Worm (Caenorhabditis elegans) whole organism, midembryonic: Measurements from ENCODE around the gene lys-4.

Experiments
- flt-1 ChIP-seq: fragments of 200-800 bp; sonication (Bioruptor generic); IDR thresholded peaks from 2 replicates; pipeline ENCODE4 v1.3.6; 2022; ENCODE audit warnings: missing genetic modification characterization, missing compliant biosample characterization
- klf-2 ChIP-seq: fragments of 200-800 bp; sonication (Bioruptor generic); conservative IDR thresholded peaks from 2 replicates; pipeline ENCODE4 v1.3.6; 2022; ENCODE audit warnings: missing genetic modification reagents, missing genetic modification characterization, missing compliant biosample characterization
- med-1 ChIP-seq: sonication (generic microtip); optimal IDR thresholded peaks from 2 replicates; lab custom pipeline; 2017; ENCODE audit warnings: missing genetic modification characterization, mild to moderate bottlenecking, missing compliant biosample characterization, antibody characterized with exemption, missing genetic modification reagents; ENCODE audit not compliant: insufficient read depth
- tab-1 ChIP-seq: fragments of 200-800 bp; sonication (Bioruptor generic); IDR thresholded peaks from 2 replicates; pipeline ENCODE4 v1.3.6; 2022; ENCODE audit warnings: missing genetic modification characterization, missing compliant biosample characterization

DNA sequence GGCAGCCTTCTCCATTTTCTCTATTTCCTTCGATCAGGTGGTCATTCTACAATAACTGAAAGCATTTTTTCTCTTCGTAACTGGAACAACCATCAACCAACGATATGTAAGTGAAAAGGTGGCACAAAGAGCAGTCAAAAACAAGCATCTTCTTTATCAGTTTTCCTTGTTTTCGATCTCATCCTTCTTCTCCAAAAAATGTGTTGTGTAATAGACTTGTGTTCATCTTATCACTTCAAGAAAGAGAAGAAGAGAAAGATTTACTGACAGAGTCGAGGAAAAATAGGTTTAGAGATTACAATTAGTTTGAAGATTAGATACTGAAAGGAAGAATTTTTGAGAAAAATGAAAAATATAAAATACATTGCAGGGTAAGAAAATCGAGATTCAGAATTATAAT is 22.4 kb upstream of the lys-4 start:
- TF ChIP-seq tab-1 (GFP tag; lab: Robert Waterston, UW) (no peak), klf-2 (GFP tag; lab: Robert Waterston, UW) (no peak), med-1 (no peak), flt-1 (no peak)
